Worm (Caenorhabditis elegans): ENCODE measurements around the gene T24E12.2.

DNA sequence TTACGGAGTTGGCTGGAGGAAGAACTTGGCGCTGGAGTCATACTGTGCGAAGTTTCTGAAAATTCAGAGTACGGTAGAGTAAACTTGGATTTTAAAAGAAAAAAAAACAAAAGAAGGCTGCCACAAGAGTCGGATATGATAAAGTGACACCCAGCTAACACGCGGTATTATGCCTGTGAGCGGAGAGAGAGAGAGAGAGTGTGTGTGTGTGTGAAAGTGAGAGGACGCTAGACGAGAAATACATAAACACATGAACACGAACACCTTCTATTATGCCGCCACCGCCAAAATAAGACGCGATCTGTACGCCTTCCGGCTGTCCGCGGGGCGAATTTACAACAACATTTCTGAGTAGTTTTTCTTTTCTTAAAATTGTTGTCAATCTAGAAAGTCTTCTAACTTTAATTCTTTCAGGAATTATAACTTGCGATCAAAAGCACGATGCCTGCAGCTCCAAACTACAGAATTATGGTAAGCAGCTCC lies 45.8 kb upstream of the T24E12.2 start, which contains the start of gene F12E12.6:
- TF ChIP-seq W03F9.2 (tag; optimal IDR thresholded peaks at IDR 0.05) (no peak), dao-5 (tag; optimal IDR thresholded peaks at IDR 0.05) (no peak), him-1 (tag; optimal IDR thresholded peaks at IDR 0.05) (no peak)

Data from whole organism, L4/young adult.